Worm (Caenorhabditis elegans) whole organism, L3 larva: Measurements from ENCODE around the gene eng-1.

Experiments used
- R02D3.7 ChIP-seq: fragments of 150-350 bp; optimal IDR thresholded peaks from 2 replicates; lab custom pipeline; 2014; ENCODE audit warnings: missing biosample characterization, missing genetic modification characterization
- ceh-28 ChIP-seq: fragments of 150-350 bp; optimal IDR thresholded peaks from 2 replicates; lab custom pipeline; 2014; ENCODE audit warnings: missing biosample characterization, missing genetic modification reagents, missing genetic modification characterization
- ceh-82 ChIP-seq: fragments of 150-350 bp; optimal IDR thresholded peaks from 2 replicates; lab custom pipeline; 2014; ENCODE audit warnings: missing biosample characterization, missing genetic modification characterization
- elt-2 ChIP-seq: sonication (generic microtip); optimal IDR thresholded peaks from 2 replicates; lab custom pipeline; 2016; ENCODE audit warnings: missing genetic modification reagents, mild to moderate bottlenecking, missing genetic modification characterization, missing compliant biosample characterization
- mdl-1 ChIP-seq: fragments of 150-350 bp; optimal IDR thresholded peaks from 2 replicates; lab custom pipeline; 2014; ENCODE audit warnings: missing biosample characterization, missing genetic modification characterization
- nhr-11 ChIP-seq: fragments of 150-350 bp; optimal IDR thresholded peaks from 2 replicates; lab custom pipeline; 2014; ENCODE audit warnings: missing biosample characterization, missing genetic modification characterization
- sea-2 ChIP-seq: fragments of 150-350 bp; sonication (generic microtip); optimal IDR thresholded peaks from 4 replicates; lab custom pipeline; 2014; ENCODE audit warnings: missing biosample characterization, missing genetic modification reagents, missing genetic modification characterization
- unc-62 ChIP-seq: fragments of 150-350 bp; sonication (generic microtip); optimal IDR thresholded peaks from 4 replicates; lab custom pipeline; 2014; ENCODE audit warnings: missing biosample characterization, missing genetic modification reagents, missing genetic modification characterization
- zag-1 ChIP-seq: fragments of 150-350 bp; optimal IDR thresholded peaks from 2 replicates; lab custom pipeline; 2014; ENCODE audit warnings: missing biosample characterization, missing genetic modification characterization

- TF ChIP-seq zag-1 (no peak), nhr-11 (tag; lab: Kevin White, UChicago) (no peak), mdl-1 (no peak), sea-2 (GFP tag; lab: Kevin White, UChicago) (no peak), R02D3.7 (no peak), elt-2 (tag; lab: Kevin White, UChicago) (no peak), ceh-82 (no peak), ceh-28 (tag; lab: Kevin White, UChicago) (no peak), unc-62 (GFP tag; lab: Kevin White, UChicago) (no peak)
These were observed 34.9 kb downstream of the eng-1 start, which contains the start of the genes R12B2.13 and mdt-15 for ce11 chrIII:5833376-5833775.
